Worm (Caenorhabditis elegans): Measurements from ENCODE around the gene rab-19.

ce11 chrIV:13360144-13360543, 24.0 kb downstream of the rab-19 start, which contains the start of gene Y62E10A.3:
- TF ChIP-seq unc-39 (tag; optimal IDR thresholded peaks at IDR 0.05) (no peak), bed-3 (GFP tag; optimal IDR thresholded peaks at IDR 0.05) (no peak), sem-2 (GFP tag; optimal IDR thresholded peaks at IDR 0.05) (no peak), nhr-76 (tag; optimal IDR thresholded peaks at IDR 0.05) (no peak), snpc-4 (tag; optimal IDR thresholded peaks at IDR 0.05) (no peak), nhr-12 (tag; optimal IDR thresholded peaks at IDR 0.05) (no peak), elt-1 (tag; optimal IDR thresholded peaks at IDR 0.05; ENCODE audit: borderline replicate concordance, insufficient read depth) (no peak), ztf-11 (tag; optimal IDR thresholded peaks at IDR 0.05) (no peak), elt-3 (tag; optimal IDR thresholded peaks at IDR 0.05) (no peak), mep-1 (tag; optimal IDR thresholded peaks at IDR 0.05) (no peak)
